Fruit fly (Drosophila melanogaster) whole organism, embryonic: Measurements from ENCODE around the gene CG13891.

ENCODE experiments used
- Aef1 ChIP-seq: fragments of 200-800 bp; sonication (Bioruptor generic); IDR thresholded peaks from 3 replicates; pipeline ENCODE4 v1.3.6; 2022; ENCODE audit warnings: missing biosample characterization, missing genetic modification characterization
- Blimp-1 ChIP-seq: fragments of 200-800 bp; sonication (Bioruptor generic); optimal IDR thresholded peaks from 3 replicates; lab custom pipeline; 2018; ENCODE audit warnings: missing biosample characterization, missing genetic modification characterization, mild to moderate bottlenecking, moderate library complexity, missing genetic modification reagents
- CG10147 ChIP-seq: fragments of 200-800 bp; sonication (Bioruptor generic); optimal IDR thresholded peaks from 2 replicates; lab custom pipeline; 2019; ENCODE audit warnings: missing biosample characterization, mild to moderate bottlenecking, missing genetic modification characterization, moderate library complexity
- CG11504 ChIP-seq: fragments of 200-800 bp; sonication (Bioruptor generic); optimal IDR thresholded peaks from 3 replicates; lab custom pipeline; 2019; ENCODE audit warnings: missing biosample characterization, mild to moderate bottlenecking, missing genetic modification characterization, moderate library complexity
- CG12155 ChIP-seq: fragments of 200-800 bp; sonication (Bioruptor generic); optimal IDR thresholded peaks from 3 replicates; lab custom pipeline; 2016; ENCODE audit warnings: missing biosample characterization, missing genetic modification characterization
- CG12299 ChIP-seq: fragments of 200-800 bp; sonication (Bioruptor generic); optimal IDR thresholded peaks from 2 replicates; lab custom pipeline; 2018; ENCODE audit warnings: missing biosample characterization, mild to moderate bottlenecking, missing genetic modification characterization
- CG12659 ChIP-seq: fragments of 200-800 bp; sonication (Bioruptor generic); optimal IDR thresholded peaks from 3 replicates; lab custom pipeline; 2017; ENCODE audit warnings: mild to moderate bottlenecking, missing biosample characterization, missing genetic modification reagents, missing genetic modification characterization
- CG12744 ChIP-seq: fragments of 200-800 bp; sonication (Bioruptor generic); optimal IDR thresholded peaks from 2 replicates; lab custom pipeline; 2016; ENCODE audit warnings: missing biosample characterization, missing genetic modification characterization
- CG12769 ChIP-seq: fragments of 200-800 bp; sonication (Bioruptor generic); optimal IDR thresholded peaks from 2 replicates; lab custom pipeline; 2019; ENCODE audit warnings: missing biosample characterization, mild to moderate bottlenecking, missing genetic modification characterization, moderate library complexity
- CG18262 ChIP-seq: fragments of 200-800 bp; optimal IDR thresholded peaks from 3 replicates; lab custom pipeline; 2019; ENCODE audit warnings: missing biosample characterization, mild to moderate bottlenecking, missing genetic modification characterization, moderate library complexity
- CG18599 ChIP-seq: fragments of 200-800 bp; sonication (Bioruptor generic); optimal IDR thresholded peaks from 3 replicates; lab custom pipeline; 2017; ENCODE audit warnings: missing biosample characterization, missing genetic modification characterization, mild to moderate bottlenecking, moderate library complexity, missing genetic modification reagents
- CG2120 ChIP-seq: fragments of 200-800 bp; sonication (Bioruptor generic); optimal IDR thresholded peaks from 3 replicates; lab custom pipeline; 2016; ENCODE audit warnings: missing biosample characterization, missing genetic modification characterization
- CG2129 ChIP-seq: fragments of 200-800 bp; sonication (Bioruptor generic); IDR thresholded peaks from 2 replicates; pipeline ENCODE4 v1.3.6; 2022; ENCODE audit warnings: missing biosample characterization, missing genetic modification characterization; ENCODE audit not compliant: partially characterized antibody
- CG2199 ChIP-seq: fragments of 200-800 bp; sonication (Bioruptor generic); IDR thresholded peaks from 3 replicates; pipeline ENCODE4 v1.3.6; 2022; ENCODE audit warnings: missing biosample characterization, missing genetic modification characterization
- CG3407 ChIP-seq: fragments of 200-800 bp; sonication (Bioruptor generic); optimal IDR thresholded peaks from 2 replicates; lab custom pipeline; 2018; ENCODE audit warnings: missing biosample characterization, mild to moderate bottlenecking, missing genetic modification characterization
- CG5953 ChIP-seq: fragments of 200-800 bp; sonication (Bioruptor generic); IDR thresholded peaks from 2 replicates; pipeline ENCODE4 v1.3.6; 2022; ENCODE audit warnings: missing biosample characterization, missing genetic modification characterization
- Camta ChIP-seq: fragments of 200-800 bp; sonication (Bioruptor generic); optimal IDR thresholded peaks from 2 replicates; lab custom pipeline; 2016; ENCODE audit warnings: missing biosample characterization, missing genetic modification characterization
- CrebB ChIP-seq: fragments of 200-800 bp; sonication (Bioruptor generic); optimal IDR thresholded peaks from 3 replicates; lab custom pipeline; 2018; ENCODE audit warnings: missing biosample characterization, mild to moderate bottlenecking, missing genetic modification characterization
- D19A ChIP-seq: fragments of 200-800 bp; optimal IDR thresholded peaks from 3 replicates; lab custom pipeline; 2019; ENCODE audit warnings: missing biosample characterization, mild to moderate bottlenecking, missing genetic modification characterization, moderate library complexity
- Deaf1 ChIP-seq: fragments of 200-800 bp; optimal IDR thresholded peaks from 3 replicates; lab custom pipeline; 2019; ENCODE audit warnings: missing biosample characterization, mild to moderate bottlenecking, missing genetic modification characterization, moderate library complexity
- Elba2 ChIP-seq: fragments of 200-800 bp; sonication (Bioruptor generic); optimal IDR thresholded peaks from 3 replicates; lab custom pipeline; 2016; ENCODE audit warnings: missing biosample characterization, missing genetic modification characterization
- Nf-YC ChIP-seq: fragments of 200-800 bp; optimal IDR thresholded peaks from 3 replicates; lab custom pipeline; 2019; ENCODE audit warnings: missing biosample characterization, mild to moderate bottlenecking, missing genetic modification characterization, moderate library complexity
- Oaz ChIP-seq: fragments of 200-800 bp; sonication (Bioruptor generic); IDR thresholded peaks from 2 replicates; pipeline ENCODE4 v1.3.6; 2022; ENCODE audit warnings: missing biosample characterization, missing genetic modification characterization
- Opbp ChIP-seq: fragments of 200-800 bp; sonication (Bioruptor generic); IDR thresholded peaks from 3 replicates; pipeline ENCODE4 v1.3.6; 2022; ENCODE audit warnings: missing biosample characterization, missing genetic modification characterization; ENCODE audit not compliant: partially characterized antibody
- Rfx ChIP-seq: fragments of 200-800 bp; sonication (Bioruptor generic); IDR thresholded peaks from 2 replicates; pipeline ENCODE4 v1.3.6; 2022; ENCODE audit warnings: missing biosample characterization, missing genetic modification characterization
- al ChIP-seq: fragments of 200-800 bp; sonication (Bioruptor generic); IDR thresholded peaks from 2 replicates; pipeline ENCODE4 v1.3.6; 2022; ENCODE audit warnings: missing biosample characterization, missing genetic modification characterization
- ase ChIP-seq: fragments of 200-800 bp; sonication (Bioruptor generic); IDR thresholded peaks from 3 replicates; pipeline ENCODE4 v1.3.6; 2022; ENCODE audit warnings: missing biosample characterization, missing genetic modification characterization
- caup ChIP-seq: fragments of 200-800 bp; sonication (Bioruptor generic); optimal IDR thresholded peaks from 3 replicates; lab custom pipeline; 2017; ENCODE audit warnings: missing biosample characterization, mild to moderate bottlenecking, missing genetic modification characterization, moderate library complexity; ENCODE audit not compliant: severe bottlenecking
- ci ChIP-seq: fragments of 200-800 bp; sonication (Bioruptor generic); IDR thresholded peaks from 3 replicates; pipeline ENCODE4 v1.3.6; 2022; ENCODE audit warnings: missing biosample characterization, missing genetic modification characterization
- crc ChIP-seq: fragments of 200-800 bp; sonication (Bioruptor generic); optimal IDR thresholded peaks from 2 replicates; lab custom pipeline; 2016; ENCODE audit warnings: missing biosample characterization, missing genetic modification characterization
- crol ChIP-seq: fragments of 200-800 bp; sonication (Bioruptor generic); IDR thresholded peaks from 2 replicates; pipeline ENCODE4 v1.3.6; 2022; ENCODE audit warnings: missing biosample characterization, missing genetic modification characterization
- dysf ChIP-seq: fragments of 200-800 bp; sonication (Bioruptor generic); IDR thresholded peaks from 3 replicates; pipeline ENCODE4 v1.3.6; 2022; ENCODE audit warnings: missing biosample characterization, missing genetic modification characterization
- ewg ChIP-seq: fragments of 200-800 bp; sonication (Bioruptor generic); optimal IDR thresholded peaks from 3 replicates; lab custom pipeline; 2017; ENCODE audit warnings: mild to moderate bottlenecking, missing biosample characterization, missing genetic modification reagents, missing genetic modification characterization
- exex ChIP-seq: fragments of 200-800 bp; sonication (Bioruptor generic); optimal IDR thresholded peaks from 4 replicates; lab custom pipeline; 2018; ENCODE audit warnings: missing biosample characterization, mild to moderate bottlenecking, missing genetic modification characterization, moderate library complexity
- ham ChIP-seq: fragments of 200-800 bp; sonication (Bioruptor generic); IDR thresholded peaks from 2 replicates; pipeline ENCODE4 v1.3.6; 2022; ENCODE audit warnings: missing biosample characterization, missing genetic modification characterization
- ind ChIP-seq: fragments of 200-800 bp; sonication (Bioruptor generic); optimal IDR thresholded peaks from 3 replicates; lab custom pipeline; 2016; ENCODE audit warnings: missing biosample characterization, missing genetic modification characterization
- insv ChIP-seq, 2 experiments: fragments of 200-800 bp; sonication (Bioruptor generic); optimal IDR thresholded peaks; 3 replicates each; lab custom pipeline; 2016 to 2018; ENCODE audit warnings: missing biosample characterization in 2 of 2, missing genetic modification characterization in 2 of 2
- kah ChIP-seq: fragments of 200-800 bp; sonication (Bioruptor generic); optimal IDR thresholded peaks from 2 replicates; lab custom pipeline; 2018; ENCODE audit warnings: missing biosample characterization, mild to moderate bottlenecking, missing genetic modification characterization
- nom ChIP-seq: fragments of 200-800 bp; sonication (Bioruptor generic); optimal IDR thresholded peaks from 2 replicates; lab custom pipeline; 2017; ENCODE audit warnings: missing biosample characterization, missing genetic modification characterization, mild to moderate bottlenecking, moderate library complexity, missing genetic modification reagents
- prd ChIP-seq, 3 experiments: fragments of >200 bp in 2 of 3; fragments of 200-800 bp in 1 of 3; sonication (Bioruptor generic) in 1 of 3; optimal IDR thresholded peaks in 2 of 3; IDR thresholded peaks in 1 of 3; 2 replicates in 2 of 3; 3 replicates in 1 of 3; pipeline versions ENCODE4 v1.3.6 to Lab custom; 2017 to 2022; ENCODE audit warnings: missing biosample characterization in 1 of 3, missing genetic modification characterization in 1 of 3
- pzg ChIP-seq: fragments of 200-800 bp; sonication (Bioruptor generic); optimal IDR thresholded peaks from 3 replicates; lab custom pipeline; 2018; ENCODE audit warnings: missing biosample characterization, mild to moderate bottlenecking, missing genetic modification characterization, moderate library complexity
- ro ChIP-seq: fragments of 200-800 bp; sonication (Bioruptor generic); IDR thresholded peaks from 2 replicates; pipeline ENCODE4 v1.3.6; 2022; ENCODE audit warnings: missing biosample characterization, missing genetic modification characterization
- run ChIP-seq: fragments of 200-800 bp; sonication (Bioruptor generic); optimal IDR thresholded peaks from 3 replicates; lab custom pipeline; 2018; ENCODE audit warnings: missing biosample characterization, mild to moderate bottlenecking, missing genetic modification characterization
- sd ChIP-seq: fragments of 200-800 bp; sonication (Bioruptor generic); optimal IDR thresholded peaks from 3 replicates; lab custom pipeline; 2018; ENCODE audit warnings: missing biosample characterization, mild to moderate bottlenecking, missing genetic modification characterization, moderate library complexity
- slbo ChIP-seq: fragments of 200-800 bp; sonication (Bioruptor generic); IDR thresholded peaks from 2 replicates; pipeline ENCODE4 v1.3.6; 2022; ENCODE audit warnings: missing biosample characterization, missing genetic modification characterization
- tio ChIP-seq: fragments of 200-800 bp; sonication (Bioruptor generic); optimal IDR thresholded peaks from 2 replicates; lab custom pipeline; 2017; ENCODE audit warnings: missing biosample characterization, missing genetic modification characterization, inconsistent platforms
- tll ChIP-seq, 2 experiments: fragments of 200-800 bp in 1 of 2; fragments of >200 bp in 1 of 2; sonication (Bioruptor generic) in 1 of 2; optimal IDR thresholded peaks; 2 replicates each; lab custom pipeline; 2017 to 2019; ENCODE audit warnings: missing biosample characterization in 2 of 2, missing genetic modification characterization in 2 of 2, mild to moderate bottlenecking in 1 of 2, moderate library complexity in 1 of 2
- unc-4 ChIP-seq: fragments of 200-800 bp; sonication (Bioruptor generic); IDR thresholded peaks from 2 replicates; pipeline ENCODE4 v1.3.6; 2022; ENCODE audit warnings: missing biosample characterization, missing genetic modification characterization; ENCODE audit not compliant: partially characterized antibody

The CG13891 gene

dm6 chr3L:473064-473463 is 39.4 kb upstream of the CG13891 start (continued):
- TF ChIP-seq unc-4 (GFP tag; lab: Robert Waterston, UW) (no peak), tll (GFP tag; optimal IDR thresholded peaks at IDR 0.05; lab: Kevin White, UChicago) (no peak), CG10147 (no peak), caup (GFP tag; lab: Kevin White, UChicago) (no peak), insv (GFP tag; optimal IDR thresholded peaks at IDR 0.05; lab: Kevin White, UChicago) (no peak), CG18262 (no peak), Camta (GFP tag; lab: Kevin White, UChicago) (no peak), al (GFP tag; lab: Robert Waterston, UW) (no peak), sd (tag; lab: Kevin White, UChicago) (peak; percentile 51), exex (tag; lab: Kevin White, UChicago) (no peak), Oaz (GFP tag; lab: Robert Waterston, UW) (no peak), crol (GFP tag; lab: Robert Waterston, UW) (peak; percentile 41; the same call in 1 of the 2 replicates), CG12744 (GFP tag; lab: Kevin White, UChicago) (no peak), Blimp-1 (GFP tag; lab: Kevin White, UChicago) (no peak), ewg (GFP tag; lab: Kevin White, UChicago) (no peak), Elba2 (GFP tag; lab: Kevin White, UChicago) (no peak), run (peak; percentile 53), CG2120 (no peak)

- TF ChIP-seq CG3407 (GFP tag; lab: Kevin White, UChicago) (no peak), Nf-YC (tag; lab: Kevin White, UChicago) (no peak), Aef1 (GFP tag; lab: Robert Waterston, UW) (no peak), pzg (no peak), CG2199 (0 out of 3 replicates have a peak, but pooled peaks have one; percentile 72), CG12299 (tag; lab: Kevin White, UChicago) (no peak), ase (GFP tag; lab: Robert Waterston, UW) (no peak), unc-4 (GFP tag; lab: Robert Waterston, UW) (no peak), CG12659 (no peak), slbo (GFP tag; lab: Robert Waterston, UW) (no peak), CG12769 (tag; lab: Kevin White, UChicago) (peak; percentile 25), caup (GFP tag; lab: Kevin White, UChicago) (no peak), ci (GFP tag; lab: Robert Waterston, UW) (peak; percentile 24; the same call in 1 of the 3 replicates), Opbp (GFP tag; lab: Robert Waterston, UW) (no peak), CG2120 (no peak), ro (GFP tag; lab: Robert Waterston, UW) (no peak), Deaf1 (peak; percentile 66), D19A (tag; lab: Kevin White, UChicago) (no peak), ind (no peak), dysf (GFP tag; lab: Robert Waterston, UW) (no peak), ham (GFP tag; lab: Robert Waterston, UW) (no peak), tio (no peak), Rfx (no peak), kah (GFP tag; lab: Kevin White, UChicago) (no peak), CG12155 (GFP tag; lab: Kevin White, UChicago) (no peak), crc (GFP tag; lab: Kevin White, UChicago) (no peak), CrebB (no peak), prd (optimal IDR thresholded peaks at IDR 0.05; lab: Kevin White, UChicago) (no peak), prd (GFP tag; IDR thresholded peaks at IDR 0.05; lab: Robert Waterston, UW) (no peak), nom (GFP tag; lab: Kevin White, UChicago) (peak; percentile 22), CG11504 (tag; lab: Kevin White, UChicago) (peak; percentile 32), CG5953 (no peak), Blimp-1 (GFP tag; lab: Kevin White, UChicago) (no peak), CG18599 (no peak), CG2129 (GFP tag; lab: Robert Waterston, UW) (no peak)
These were observed 37.5 kb upstream of the CG13891 start for dm6 chr3L:471199-471598.
